Fruit fly (Drosophila melanogaster): ENCODE measurements around the gene MED28.
A peak's percentile ranks its signal among the peaks of the same experiment; 100 is the strongest.

The MED28 gene

dm6 chr3R:25459200-25459809 lies 17.5 kb upstream of the MED28 start (continued):
- TF ChIP-seq fkh (GFP tag; optimal IDR thresholded peaks at IDR 0.05) (no peak), salr (GFP tag; optimal IDR thresholded peaks at IDR 0.05) (peak in 1 of 2 experiments; percentile 60), net (GFP tag; optimal IDR thresholded peaks at IDR 0.05) (peak; percentile 19), CG11902 (GFP tag; optimal IDR thresholded peaks at IDR 0.05) (no peak), CG10669 (GFP tag; optimal IDR thresholded peaks at IDR 0.05) (no peak), Eip93F (GFP tag; optimal IDR thresholded peaks at IDR 0.05) (no peak), CG8119 (GFP tag; IDR thresholded peaks at IDR 0.05) (peak; percentile 74), spab (GFP tag; optimal IDR thresholded peaks at IDR 0.05) (peak; percentile 13), dsx (GFP tag; optimal IDR thresholded peaks at IDR 0.05; ENCODE audit: poor library complexity, severe bottlenecking) (no peak), OdsH (GFP tag; optimal IDR thresholded peaks at IDR 0.05) (peak; percentile 53), CG16779 (tag; optimal IDR thresholded peaks at IDR 0.05) (no peak), Lpt (GFP tag; optimal IDR thresholded peaks at IDR 0.05) (peak; percentile 11), pdm3 (GFP tag; optimal IDR thresholded peaks at IDR 0.05) (peak; percentile 37), Ets21C (GFP tag; optimal IDR thresholded peaks at IDR 0.05) (no peak), Sox102F (GFP tag; optimal IDR thresholded peaks at IDR 0.05) (peak; percentile 12), CG11762 (GFP tag; optimal IDR thresholded peaks at IDR 0.05; ENCODE audit: insufficient read depth) (no peak)

dm6 chr3R:25460650-25461049 lies 16.2 kb upstream of the MED28 start:
- TF ChIP-seq Sox102F (GFP tag; optimal IDR thresholded peaks at IDR 0.05) (no peak), CG6808 (GFP tag; optimal IDR thresholded peaks at IDR 0.05) (no peak), CG7368 (GFP tag; optimal IDR thresholded peaks at IDR 0.05) (no peak), CG3919 (GFP tag; optimal IDR thresholded peaks at IDR 0.05) (no peak), fkh (GFP tag; optimal IDR thresholded peaks at IDR 0.05) (no peak), Hr38 (GFP tag; optimal IDR thresholded peaks at IDR 0.05) (no peak), spab (GFP tag; optimal IDR thresholded peaks at IDR 0.05) (no peak), OdsH (GFP tag; optimal IDR thresholded peaks at IDR 0.05) (no peak), CG31627 (GFP tag; optimal IDR thresholded peaks at IDR 0.05) (no peak)

dm6 chr3R:25461666-25462065 lies 15.1 kb upstream of the MED28 start:
- TF ChIP-seq spab (GFP tag; optimal IDR thresholded peaks at IDR 0.05) (peak; percentile 46), CG3032 (tag; optimal IDR thresholded peaks at IDR 0.05) (peak; percentile 31), fd85E (GFP tag; optimal IDR thresholded peaks at IDR 0.05) (no peak), CG7368 (GFP tag; optimal IDR thresholded peaks at IDR 0.05) (peak; percentile 28), acj6 (GFP tag; optimal IDR thresholded peaks at IDR 0.05) (peak; percentile 60), fkh (GFP tag; optimal IDR thresholded peaks at IDR 0.05) (no peak), esn (GFP tag; optimal IDR thresholded peaks at IDR 0.05) (peak; percentile 71), Sox15 (GFP tag; optimal IDR thresholded peaks at IDR 0.05) (peak; percentile 45), CG8319 (GFP tag; optimal IDR thresholded peaks at IDR 0.05) (peak; percentile 11), Hr39 (GFP tag; optimal IDR thresholded peaks at IDR 0.05) (peak; percentile 74), vri (GFP tag; optimal IDR thresholded peaks at IDR 0.05) (peak; percentile 37), cyc (GFP tag; optimal IDR thresholded peaks at IDR 0.05) (peak; percentile 70), Hr38 (GFP tag; optimal IDR thresholded peaks at IDR 0.05) (no peak), pdm3 (GFP tag; optimal IDR thresholded peaks at IDR 0.05) (peak; percentile 70), dac (GFP tag; optimal IDR thresholded peaks at IDR 0.05) (no peak), topi (GFP tag; optimal IDR thresholded peaks at IDR 0.05) (peak; percentile 52), CG15336 (GFP tag; IDR thresholded peaks at IDR 0.05) (peak; percentile 39; the same call in 1 of the 2 replicates), Hr4 (GFP tag; optimal IDR thresholded peaks at IDR 0.05) (peak; percentile 67), CG11762 (GFP tag; optimal IDR thresholded peaks at IDR 0.05; ENCODE audit: insufficient read depth) (peak; percentile 33), Lpt (GFP tag; optimal IDR thresholded peaks at IDR 0.05) (no peak), Eip93F (GFP tag; optimal IDR thresholded peaks at IDR 0.05) (no peak), CG6276 (GFP tag; optimal IDR thresholded peaks at IDR 0.05) (peak; percentile 32), Smox (GFP tag; optimal IDR thresholded peaks at IDR 0.05) (peak; percentile 76), CG16779 (tag; optimal IDR thresholded peaks at IDR 0.05) (no peak), Blimp-1 (GFP tag; optimal IDR thresholded peaks at IDR 0.05) (no peak), Ets21C (GFP tag; optimal IDR thresholded peaks at IDR 0.05) (peak; percentile 50), dsx (GFP tag; optimal IDR thresholded peaks at IDR 0.05; ENCODE audit: poor library complexity, severe bottlenecking) (no peak), CG8119 (GFP tag; IDR thresholded peaks at IDR 0.05) (peak; percentile 55), CG6792 (GFP tag; optimal IDR thresholded peaks at IDR 0.05) (peak; percentile 55), net (GFP tag; optimal IDR thresholded peaks at IDR 0.05) (peak; percentile 71), Eip78C (GFP tag) (peak; percentile 78), CG3919 (GFP tag; optimal IDR thresholded peaks at IDR 0.05) (peak; percentile 55), Sox102F (GFP tag; optimal IDR thresholded peaks at IDR 0.05) (peak; percentile 76), CG10669 (GFP tag; optimal IDR thresholded peaks at IDR 0.05) (peak; percentile 51), CG6854 (GFP tag; optimal IDR thresholded peaks at IDR 0.05) (no peak), CG11294 (GFP tag; IDR thresholded peaks at IDR 0.05) (no peak), eg (GFP tag; IDR thresholded peaks at IDR 0.05) (peak; percentile 60; the same call in 2 of the 3 replicates), CG9139 (GFP tag; optimal IDR thresholded peaks at IDR 0.05) (no peak), CG31627 (GFP tag; optimal IDR thresholded peaks at IDR 0.05) (peak; percentile 69), CG11902 (GFP tag; optimal IDR thresholded peaks at IDR 0.05) (peak; percentile 13)

Data from whole organism, prepupa.